Worm (Caenorhabditis elegans): Measurements from ENCODE around the gene catp-3.
A peak's percentile ranks its signal among the peaks of the same experiment; 100 is the strongest.

The catp-3 gene

DNA sequence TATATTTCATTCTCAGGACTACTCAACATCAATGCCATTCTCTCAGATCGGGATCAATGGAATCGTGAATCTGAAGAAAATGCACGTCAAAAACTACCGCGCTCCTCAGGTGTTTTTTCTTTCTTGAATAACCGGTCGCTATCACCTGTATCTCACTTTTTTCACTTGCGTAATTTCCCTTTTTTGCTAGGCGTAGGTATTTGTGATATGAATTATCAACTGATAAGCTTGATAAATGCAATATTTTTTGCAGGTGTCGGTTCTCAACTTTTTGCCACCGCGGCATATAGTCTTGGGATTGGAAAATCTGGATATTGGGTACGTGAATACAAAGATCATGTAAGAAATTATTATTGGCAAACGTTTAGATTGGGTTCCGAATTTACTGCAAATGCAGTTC, 20.6 kb upstream of the catp-3 start:
- no peak for TF ChIP-seq hlh-26 (GFP tag; conservative IDR thresholded peaks at IDR 0.05)
- TF ChIP-seq him-1 (tag; optimal IDR thresholded peaks at IDR 0.05): no peak
- no peak for TF ChIP-seq dox-1 (GFP tag; IDR thresholded peaks at IDR 0.05)

DNA sequence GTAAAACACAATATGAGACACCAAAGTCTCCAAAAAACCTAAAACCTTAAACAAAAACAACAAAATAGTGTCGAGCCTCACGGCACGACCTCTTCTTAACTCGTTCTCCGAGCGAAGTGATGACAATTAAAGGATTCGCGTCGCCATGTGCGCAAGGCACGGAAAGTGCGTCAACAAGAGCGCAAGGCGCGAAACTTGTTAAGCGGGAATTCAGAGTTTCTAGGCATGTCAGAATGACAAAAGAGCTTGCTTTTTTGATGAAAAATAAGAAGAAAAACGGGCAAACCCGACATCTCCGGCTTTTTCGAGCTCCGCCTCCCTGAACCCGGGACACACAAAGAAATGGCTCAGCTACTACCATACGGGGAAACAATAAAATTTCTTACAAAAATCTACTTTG, 18.0 kb upstream of the catp-3 start:
- TF ChIP-seq ceh-91 (GFP tag; IDR thresholded peaks at IDR 0.05) (0 out of 2 replicates have a peak, but pooled peaks have one; percentile 28), D2030.7 (GFP tag; IDR thresholded peaks at IDR 0.05) (peak; percentile 61), madf-6 (GFP tag; IDR thresholded peaks at IDR 0.05) (peak; percentile 89), xnd-1 (tag; optimal IDR thresholded peaks at IDR 0.05) (peak; percentile 48), nfyb-1 (GFP tag; IDR thresholded peaks at IDR 0.05) (0 out of 2 replicates have a peak, but pooled peaks have one; percentile 22), ztf-18 (tag; optimal IDR thresholded peaks at IDR 0.05) (peak; percentile 84), madf-8 (GFP tag; conservative IDR thresholded peaks at IDR 0.05) (peak; percentile 79), madf-3 (GFP tag; IDR thresholded peaks at IDR 0.05) (peak; percentile 72; the same call in 1 of the 2 replicates), B0019.2 (GFP tag; conservative IDR thresholded peaks at IDR 0.05) (peak; percentile 20; the same call in 1 of the 2 replicates), F39B2.1 (GFP tag; IDR thresholded peaks at IDR 0.05) (peak; percentile 69; the same call in 1 of the 2 replicates), hsf-1 (GFP tag; IDR thresholded peaks at IDR 0.05) (peak; percentile 85)

DNA sequence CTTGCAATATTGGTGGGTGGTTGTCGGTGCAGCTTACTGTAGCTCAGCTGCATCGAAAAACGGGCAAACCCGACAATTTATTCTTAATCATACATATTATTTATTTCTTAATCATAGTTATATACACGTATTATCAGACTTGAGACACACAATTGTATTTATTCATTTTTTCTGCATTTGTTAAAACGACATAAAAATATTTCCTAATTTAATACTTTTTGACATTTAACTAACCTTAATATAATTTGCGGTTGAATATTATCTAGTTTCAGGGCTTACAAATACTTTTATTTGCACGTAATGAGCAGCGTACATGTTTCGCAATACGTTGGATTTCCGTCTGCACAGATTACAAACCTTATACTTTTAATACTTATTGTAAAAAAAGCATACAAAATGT, 17.5 kb upstream of the catp-3 start, which contains the start of gene str-138:
Gene str-138, plus strand, starts transcription at position 301 of the 400 bp plus-strand sequence.
- TF ChIP-seq tbp1 (GFP tag; optimal IDR thresholded peaks at IDR 0.05) (no peak), hsf-1 (GFP tag; IDR thresholded peaks at IDR 0.05) (no peak), dpl-1 (GFP tag; optimal IDR thresholded peaks at IDR 0.05) (no peak), tbx-9 (tag; optimal IDR thresholded peaks at IDR 0.05; ENCODE audit: borderline replicate concordance) (no peak), sdz-38 (tag; optimal IDR thresholded peaks at IDR 0.05) (no peak), chd-7 (tag; optimal IDR thresholded peaks at IDR 0.05) (no peak), ZK185.1 (tag; optimal IDR thresholded peaks at IDR 0.05; ENCODE audit: poor library complexity, severe bottlenecking) (no peak), nfya-2 (GFP tag; IDR thresholded peaks at IDR 0.05) (no peak), attf-6 (GFP tag; IDR thresholded peaks at IDR 0.05) (no peak), hmg-1.2 (GFP tag; IDR thresholded peaks at IDR 0.05) (no peak)

ce11 chrV:8062074-8062473, 13.7 kb upstream of the catp-3 start, which contains the start of gene str-139:
Gene str-139, minus strand, starts transcription at chrV:8062174.
- TF ChIP-seq madf-6 (GFP tag; IDR thresholded peaks at IDR 0.05) (no peak), nhr-120 (GFP tag; IDR thresholded peaks at IDR 0.05) (no peak), hrde-1 (tag; optimal IDR thresholded peaks at IDR 0.05; ENCODE audit: borderline replicate concordance) (no peak), ekl-4 (GFP tag; IDR thresholded peaks at IDR 0.05) (no peak), nfya-2 (GFP tag; IDR thresholded peaks at IDR 0.05) (no peak), pbrm-1 (GFP tag; IDR thresholded peaks at IDR 0.05) (no peak), sptf-2 (GFP tag; optimal IDR thresholded peaks at IDR 0.05) (no peak)

DNA sequence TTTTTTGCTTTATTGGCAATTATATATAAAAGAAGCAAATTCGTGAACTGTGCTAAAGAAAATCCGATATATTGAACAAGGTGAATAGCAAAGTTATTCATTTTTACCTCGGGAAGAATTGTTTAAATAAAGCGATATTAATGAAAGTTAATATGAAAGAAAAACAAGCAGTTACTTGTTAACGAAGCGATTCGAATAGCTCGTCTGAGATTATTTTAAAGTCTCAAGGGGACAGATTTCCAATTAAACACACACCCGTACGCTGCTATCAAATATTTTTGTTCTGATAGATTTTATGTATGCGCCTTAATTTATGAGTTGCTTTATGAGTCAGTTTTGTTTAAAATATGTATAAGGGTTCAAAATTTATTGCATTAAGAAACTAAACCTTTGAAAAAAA, 8.0 kb upstream of the catp-3 start, which contains the start of gene str-140:
Gene str-140, minus strand, starts transcription at position 101 of the 400 bp plus-strand sequence.
- TF ChIP-seq bed-1 (GFP tag; IDR thresholded peaks at IDR 0.05) (no peak), snpc-4 (GFP tag; optimal IDR thresholded peaks at IDR 0.05) (no peak), snpc-4 (tag; optimal IDR thresholded peaks at IDR 0.05) (no peak), madf-8 (GFP tag; conservative IDR thresholded peaks at IDR 0.05) (no peak), let-607 (tag; optimal IDR thresholded peaks at IDR 0.05) (no peak), Y79H2A.3 (GFP tag; conservative IDR thresholded peaks at IDR 0.05) (no peak), egl-44 (GFP tag; IDR thresholded peaks at IDR 0.05) (no peak), snpc-1.1 (tag; optimal IDR thresholded peaks at IDR 0.05; ENCODE audit: insufficient read depth) (no peak), cebp-1 (GFP tag; IDR thresholded peaks at IDR 0.05) (no peak), cebp-1 (tag; optimal IDR thresholded peaks at IDR 0.05) (no peak), nhr-179 (tag; optimal IDR thresholded peaks at IDR 0.05) (no peak), F49E8.2 (tag; optimal IDR thresholded peaks at IDR 0.05; ENCODE audit: insufficient read depth) (no peak)
